Worm (Caenorhabditis elegans) whole organism, late embryonic: ENCODE measurements around the gene sup-36.

ENCODE experiments used
- C08G9.2 ChIP-seq: sonication (generic microtip); optimal IDR thresholded peaks from 2 replicates; lab custom pipeline; 2016; ENCODE audit warnings: mild to moderate bottlenecking, missing genetic modification characterization, moderate library complexity, missing compliant biosample characterization
- F13H6.1 ChIP-seq: sonication (generic microtip); optimal IDR thresholded peaks from 2 replicates; lab custom pipeline; 2016; ENCODE audit warnings: missing genetic modification characterization, missing compliant biosample characterization
- K09A11.1 ChIP-seq: sonication (generic microtip); optimal IDR thresholded peaks from 2 replicates; lab custom pipeline; 2017; ENCODE audit warnings: antibody characterized with exemption, mild to moderate bottlenecking, missing genetic modification characterization, missing compliant biosample characterization; ENCODE audit not compliant: insufficient read depth
- Y22D7AL.16 ChIP-seq: sonication (generic microtip); optimal IDR thresholded peaks from 2 replicates; lab custom pipeline; 2016; ENCODE audit warnings: missing genetic modification characterization, missing compliant biosample characterization
- ahr-1 ChIP-seq: sonication (generic microtip); optimal IDR thresholded peaks from 2 replicates; lab custom pipeline; 2016; ENCODE audit warnings: missing genetic modification characterization, missing compliant biosample characterization
- ceh-14 ChIP-seq: sonication (generic microtip); optimal IDR thresholded peaks from 2 replicates; lab custom pipeline; 2016; ENCODE audit warnings: missing genotype, missing genetic modification characterization, missing compliant biosample characterization
- ceh-18 ChIP-seq: sonication (generic microtip); optimal IDR thresholded peaks from 2 replicates; lab custom pipeline; 2016; ENCODE audit warnings: missing genetic modification characterization, missing compliant biosample characterization
- ceh-19 ChIP-seq: fragments of 200-800 bp; sonication (Bioruptor generic); optimal IDR thresholded peaks from 2 replicates; lab custom pipeline; 2018; ENCODE audit warnings: mild to moderate bottlenecking, missing genetic modification characterization, missing compliant biosample characterization
- ceh-22 ChIP-seq: sonication (generic microtip); optimal IDR thresholded peaks from 2 replicates; lab custom pipeline; 2017; ENCODE audit warnings: missing biosample characterization, missing genetic modification characterization
- ceh-30 ChIP-seq: fragments of 150-350 bp; optimal IDR thresholded peaks from 2 replicates; lab custom pipeline; 2014; ENCODE audit warnings: missing biosample characterization, missing genetic modification characterization
- ceh-31 ChIP-seq: sonication (generic microtip); optimal IDR thresholded peaks from 2 replicates; lab custom pipeline; 2016; ENCODE audit warnings: missing genetic modification characterization, missing compliant biosample characterization
- ceh-45 ChIP-seq: fragments of 200-800 bp; sonication (Bioruptor generic); IDR thresholded peaks from 2 replicates; pipeline ENCODE4 v1.3.6; 2022; ENCODE audit warnings: missing genetic modification reagents, missing genetic modification characterization, missing compliant biosample characterization
- ceh-48 ChIP-seq: sonication (generic microtip); optimal IDR thresholded peaks from 2 replicates; lab custom pipeline; 2016; ENCODE audit warnings: missing genetic modification characterization, inconsistent platforms, missing compliant biosample characterization
- ceh-6 ChIP-seq: fragments of 200-800 bp; sonication (Bioruptor generic); optimal IDR thresholded peaks from 2 replicates; lab custom pipeline; 2018; ENCODE audit warnings: mild to moderate bottlenecking, missing genetic modification characterization, missing compliant biosample characterization
- che-1 ChIP-seq: sonication (generic microtip); optimal IDR thresholded peaks from 2 replicates; lab custom pipeline; 2016; ENCODE audit warnings: mild to moderate bottlenecking, missing genetic modification characterization, missing compliant biosample characterization
- dmd-4 ChIP-seq: sonication (generic microtip); optimal IDR thresholded peaks from 2 replicates; lab custom pipeline; 2016; ENCODE audit warnings: borderline replicate concordance, missing genetic modification characterization, missing compliant biosample characterization
- eyg-1 ChIP-seq: sonication (generic microtip); optimal IDR thresholded peaks from 2 replicates; lab custom pipeline; 2016; ENCODE audit warnings: missing genotype, missing genetic modification characterization, missing compliant biosample characterization
- fax-1 ChIP-seq: sonication (generic microtip); optimal IDR thresholded peaks from 2 replicates; lab custom pipeline; 2016; ENCODE audit warnings: missing genotype, missing genetic modification characterization, missing compliant biosample characterization
- hlh-30 ChIP-seq: sonication (generic microtip); optimal IDR thresholded peaks from 2 replicates; lab custom pipeline; 2017; ENCODE audit warnings: antibody characterized with exemption, missing genetic modification characterization, missing compliant biosample characterization; ENCODE audit not compliant: insufficient read depth
- lim-6 ChIP-seq: sonication (generic microtip); optimal IDR thresholded peaks from 2 replicates; lab custom pipeline; 2016; ENCODE audit warnings: missing genetic modification characterization, missing compliant biosample characterization
- lin-11 ChIP-seq: fragments of 200-800 bp; sonication (Bioruptor generic); optimal IDR thresholded peaks from 2 replicates; lab custom pipeline; 2018; ENCODE audit warnings: mild to moderate bottlenecking, missing genetic modification characterization, missing compliant biosample characterization
- madf-2 ChIP-seq: sonication (generic microtip); optimal IDR thresholded peaks from 2 replicates; lab custom pipeline; 2017; ENCODE audit warnings: missing genetic modification characterization, missing compliant biosample characterization
- nfya-1 ChIP-seq: sonication (generic microtip); optimal IDR thresholded peaks from 2 replicates; lab custom pipeline; 2017; ENCODE audit warnings: missing genetic modification characterization, mild to moderate bottlenecking, missing compliant biosample characterization, antibody characterized with exemption, moderate library complexity
- nhr-232 ChIP-seq: sonication (generic microtip); optimal IDR thresholded peaks from 2 replicates; lab custom pipeline; 2016; ENCODE audit warnings: missing genetic modification characterization, missing compliant biosample characterization
- npax-4 ChIP-seq: sonication (generic microtip); optimal IDR thresholded peaks from 2 replicates; lab custom pipeline; 2016; ENCODE audit warnings: missing genetic modification characterization, missing compliant biosample characterization
- odd-2 ChIP-seq: sonication (generic microtip); optimal IDR thresholded peaks from 2 replicates; lab custom pipeline; 2017; ENCODE audit warnings: antibody characterized with exemption, mild to moderate bottlenecking, missing genetic modification characterization, missing compliant biosample characterization
- pag-3 ChIP-seq: sonication (generic microtip); optimal IDR thresholded peaks from 2 replicates; lab custom pipeline; 2016; ENCODE audit warnings: missing compliant biosample characterization, missing genetic modification characterization, borderline replicate concordance
- pha-2 ChIP-seq: sonication (generic microtip); optimal IDR thresholded peaks from 2 replicates; lab custom pipeline; 2017; ENCODE audit warnings: mild to moderate bottlenecking, missing genetic modification characterization, missing compliant biosample characterization
- rnt-1 ChIP-seq: sonication (generic microtip); optimal IDR thresholded peaks from 2 replicates; lab custom pipeline; 2016; ENCODE audit warnings: missing genetic modification characterization, missing compliant biosample characterization
- tbx-2 ChIP-seq: sonication (generic microtip); optimal IDR thresholded peaks from 2 replicates; lab custom pipeline; 2016; ENCODE audit warnings: missing genetic modification characterization, missing compliant biosample characterization
- unc-42 ChIP-seq: sonication (generic microtip); optimal IDR thresholded peaks from 2 replicates; lab custom pipeline; 2016; ENCODE audit warnings: missing genotype, missing genetic modification characterization, missing compliant biosample characterization
- unc-55 ChIP-seq: sonication (generic microtip); optimal IDR thresholded peaks from 2 replicates; lab custom pipeline; 2017; ENCODE audit warnings: missing biosample characterization, missing genetic modification reagents, missing genetic modification characterization
- unc-86 ChIP-seq: sonication (generic microtip); optimal IDR thresholded peaks from 2 replicates; lab custom pipeline; 2016; ENCODE audit warnings: missing genetic modification characterization, missing compliant biosample characterization
- zip-5 ChIP-seq: sonication (generic microtip); optimal IDR thresholded peaks from 2 replicates; lab custom pipeline; 2016; ENCODE audit warnings: missing genetic modification characterization, missing compliant biosample characterization
- ztf-16 ChIP-seq: sonication (generic microtip); optimal IDR thresholded peaks from 2 replicates; lab custom pipeline; 2017; ENCODE audit warnings: missing genetic modification characterization, missing compliant biosample characterization

Gene sup-36

DNA sequence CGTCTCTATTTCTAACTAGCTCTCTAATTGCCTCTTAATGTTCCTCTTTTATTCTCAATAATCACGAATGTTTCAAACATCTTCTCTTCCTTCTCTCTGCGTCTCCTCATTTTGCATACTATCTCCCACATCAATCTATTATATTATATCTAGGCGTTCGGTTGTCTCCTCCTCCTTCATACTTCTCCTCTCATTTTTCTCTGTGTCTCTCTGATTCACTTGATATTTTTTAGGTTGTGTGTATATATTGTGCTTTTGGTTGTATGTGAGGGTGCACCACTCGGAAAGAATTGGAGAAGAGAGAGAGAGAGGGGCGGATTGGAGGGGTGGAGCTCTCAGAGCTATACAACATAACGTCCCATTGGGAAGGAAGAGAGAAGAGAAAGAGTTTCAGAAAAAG, 47.2 kb downstream of the sup-36 start (continued):
- TF ChIP-seq C08G9.2 (tag; lab: Kevin White, UChicago): no peak
- no peak for TF ChIP-seq odd-2 (tag; lab: Kevin White, UChicago)
- TF ChIP-seq ceh-45 (GFP tag; lab: Robert Waterston, UW): no peak
- TF ChIP-seq ceh-22 (tag; lab: Kevin White, UChicago): peak; percentile 54
- peak; percentile 71 for TF ChIP-seq tbx-2 (tag; lab: Kevin White, UChicago)
- peak; percentile 74 for TF ChIP-seq ceh-14 (tag; lab: Kevin White, UChicago)
- peak; percentile 68 for TF ChIP-seq rnt-1 (tag; lab: Kevin White, UChicago)
- peak; percentile 73 for TF ChIP-seq pha-2 (tag; lab: Kevin White, UChicago)
- TF ChIP-seq ztf-16 (tag; lab: Kevin White, UChicago): no peak
- TF ChIP-seq npax-4 (tag; lab: Kevin White, UChicago): no peak
- TF ChIP-seq dmd-4 (tag; lab: Kevin White, UChicago): peak; percentile 69
- TF ChIP-seq hlh-30 (tag; lab: Kevin White, UChicago): no peak
- TF ChIP-seq fax-1 (tag; lab: Kevin White, UChicago): no peak
- peak; percentile 94 for TF ChIP-seq unc-42 (tag; lab: Kevin White, UChicago)
- no peak for TF ChIP-seq che-1 (tag; lab: Kevin White, UChicago)
- no peak for TF ChIP-seq lin-11 (tag; lab: Kevin White, UChicago)
- TF ChIP-seq nhr-232: no peak
- no peak for TF ChIP-seq Y22D7AL.16
- TF ChIP-seq zip-5: no peak
- TF ChIP-seq eyg-1 (tag; lab: Kevin White, UChicago): no peak
- TF ChIP-seq unc-86 (tag; lab: Kevin White, UChicago): no peak
- TF ChIP-seq F13H6.1: peak; percentile 33
- no peak for TF ChIP-seq ceh-6 (GFP tag; lab: Kevin White, UChicago)
- TF ChIP-seq lim-6 (tag; lab: Kevin White, UChicago): peak; percentile 9
- no peak for TF ChIP-seq pag-3 (tag; lab: Kevin White, UChicago)
- TF ChIP-seq K09A11.1 (tag; lab: Kevin White, UChicago): no peak
- peak; percentile 49 for TF ChIP-seq ceh-19 (GFP tag; lab: Kevin White, UChicago)
- TF ChIP-seq ceh-31 (tag; lab: Kevin White, UChicago): peak; percentile 92
- no peak for TF ChIP-seq madf-2
- no peak for TF ChIP-seq ceh-48 (tag; lab: Kevin White, UChicago)
- peak; percentile 89 for TF ChIP-seq nfya-1 (tag; lab: Kevin White, UChicago)
- peak; percentile 31 for TF ChIP-seq ceh-18
- no peak for TF ChIP-seq ahr-1 (tag; lab: Kevin White, UChicago)
- no peak for TF ChIP-seq ceh-30 (tag; lab: Kevin White, UChicago)
- TF ChIP-seq unc-55: peak; percentile 91
